Fruit fly (Drosophila melanogaster): ENCODE results near the gene CG17896.

Gene CG17896

dm6 chrX:522357-523043 lies 29.2 kb upstream of the CG17896 start (continued):
- TF ChIP-seq Optix (GFP tag; IDR thresholded peaks at IDR 0.05) = peak; percentile 75
- no peak for TF ChIP-seq CG10321 (GFP tag; IDR thresholded peaks at IDR 0.05)
- peak; percentile 66 for TF ChIP-seq disco-r (GFP tag; optimal IDR thresholded peaks at IDR 0.05)
- peak; percentile 60 for TF ChIP-seq CG7372 (GFP tag; IDR thresholded peaks at IDR 0.05)
- TF ChIP-seq CG3407 (GFP tag; optimal IDR thresholded peaks at IDR 0.05) = peak; percentile 65
- peak in 1 of 2 experiments; percentile 22 for TF ChIP-seq Eip74EF (GFP tag; optimal IDR thresholded peaks at IDR 0.05)
- TF ChIP-seq lola (GFP tag; optimal IDR thresholded peaks at IDR 0.05) = peak in 1 of 3 experiments; percentile 4
- TF ChIP-seq Neu2 (GFP tag; optimal IDR thresholded peaks at IDR 0.05; ENCODE audit: borderline replicate concordance) = no peak
- TF ChIP-seq jumu (GFP tag; optimal IDR thresholded peaks at IDR 0.05) = peak; percentile 84
- TF ChIP-seq slp2 (GFP tag; optimal IDR thresholded peaks at IDR 0.05) = peak; percentile 77
- peak; percentile 69 for TF ChIP-seq PHDP (tag; optimal IDR thresholded peaks at IDR 0.05)
- peak; percentile 81 for TF ChIP-seq tx (GFP tag; optimal IDR thresholded peaks at IDR 0.05)
- peak; percentile 92 for TF ChIP-seq CG7786 (GFP tag; optimal IDR thresholded peaks at IDR 0.05)
- peak; percentile 22 for TF ChIP-seq tio (GFP tag; optimal IDR thresholded peaks at IDR 0.05)
- no peak for TF ChIP-seq jigr1 (GFP tag; IDR thresholded peaks at IDR 0.05)
- TF ChIP-seq CG8388 (GFP tag; optimal IDR thresholded peaks at IDR 0.05) = peak; percentile 41
- TF ChIP-seq CG17568 (GFP tag; optimal IDR thresholded peaks at IDR 0.05) = peak; percentile 65
- TF ChIP-seq ash1 (GFP tag; optimal IDR thresholded peaks at IDR 0.05) = peak; percentile 93
- TF ChIP-seq BtbVII (GFP tag; optimal IDR thresholded peaks at IDR 0.05) = peak; percentile 42
- peak; percentile 87 for TF ChIP-seq CG11085 (GFP tag; IDR thresholded peaks at IDR 0.05)
- no peak for TF ChIP-seq Dfd (GFP tag; optimal IDR thresholded peaks at IDR 0.05)
- peak; percentile 61 for TF ChIP-seq CG4360 (GFP tag; IDR thresholded peaks at IDR 0.05)
- TF ChIP-seq Hsf (GFP tag; optimal IDR thresholded peaks at IDR 0.05) = peak; percentile 83
- peak; percentile 79 for TF ChIP-seq CrebB (tag; optimal IDR thresholded peaks at IDR 0.05)
- no peak for TF ChIP-seq CG3726 (GFP tag; IDR thresholded peaks at IDR 0.05)
- no peak for TF ChIP-seq mld (GFP tag; IDR thresholded peaks at IDR 0.05; ENCODE audit: partially characterized antibody)
- peak; percentile 82 for TF ChIP-seq fu2 (GFP tag; optimal IDR thresholded peaks at IDR 0.05)
- peak; percentile 40 for TF ChIP-seq CG13775 (GFP tag; optimal IDR thresholded peaks at IDR 0.05)
- no peak for TF ChIP-seq CG8359 (GFP tag; optimal IDR thresholded peaks at IDR 0.05; ENCODE audit: borderline replicate concordance)
- TF ChIP-seq fd96Cb (tag; optimal IDR thresholded peaks at IDR 0.05) = peak; percentile 51
- TF ChIP-seq lbe (GFP tag; optimal IDR thresholded peaks at IDR 0.05) = peak; percentile 78
- TF ChIP-seq CG10959 (GFP tag; IDR thresholded peaks at IDR 0.05) = peak; percentile 66; the same call in 1 of the 2 replicates
- peak; percentile 53 for TF ChIP-seq CG2202 (tag; optimal IDR thresholded peaks at IDR 0.05)
- TF ChIP-seq dmrt11E (tag; optimal IDR thresholded peaks at IDR 0.05) = peak; percentile 35
- peak; percentile 88 for TF ChIP-seq caup (GFP tag; optimal IDR thresholded peaks at IDR 0.05; ENCODE audit: severe bottlenecking)
- TF ChIP-seq HHEX (GFP tag; optimal IDR thresholded peaks at IDR 0.05) = peak; percentile 81
- peak; percentile 80 for TF ChIP-seq grau (tag; optimal IDR thresholded peaks at IDR 0.05)
- no peak for TF ChIP-seq knrl (GFP tag; IDR thresholded peaks at IDR 0.05; ENCODE audit: partially characterized antibody)
- TF ChIP-seq CG17361 (GFP tag; IDR thresholded peaks at IDR 0.05) = no peak
- peak; percentile 9 for TF ChIP-seq YL-1 (GFP tag; optimal IDR thresholded peaks at IDR 0.05)
- peak; percentile 44 for TF ChIP-seq Six4 (GFP tag; optimal IDR thresholded peaks at IDR 0.05)
- TF ChIP-seq CG5953 (GFP tag; IDR thresholded peaks at IDR 0.05) = peak; percentile 75
- TF ChIP-seq gsb-n (tag; optimal IDR thresholded peaks at IDR 0.05) = peak; percentile 32
- peak; percentile 70 for TF ChIP-seq fd64A (GFP tag; optimal IDR thresholded peaks at IDR 0.05)
- peak; percentile 73 for TF ChIP-seq CG7839 (tag; optimal IDR thresholded peaks at IDR 0.05)
- no peak for TF ChIP-seq CG30431 (GFP tag; optimal IDR thresholded peaks at IDR 0.05)
- TF ChIP-seq Xrp1 (GFP tag; IDR thresholded peaks at IDR 0.05) = peak; percentile 86
- TF ChIP-seq slbo (GFP tag; IDR thresholded peaks at IDR 0.05) = peak; percentile 96
- TF ChIP-seq Sry-δ (GFP tag; optimal IDR thresholded peaks at IDR 0.05) = peak; percentile 26

Measured in whole organism, embryonic.